Worm (Caenorhabditis elegans): ENCODE data around the gene E02C12.8.
A peak's percentile ranks its signal among the peaks of the same experiment; 100 is the strongest.

The E02C12.8 gene

ce11 chrV:9373473-9373872, at the start of gene E02C12.8:
E02C12.8 (minus strand) TSS chrV:9373613.
- TF ChIP-seq cog-1 (tag; optimal IDR thresholded peaks at IDR 0.05) (no peak), klf-2 (GFP tag; conservative IDR thresholded peaks at IDR 0.05) (no peak), flt-1 (GFP tag; IDR thresholded peaks at IDR 0.05) (no peak), ztf-29 (GFP tag; IDR thresholded peaks at IDR 0.05) (no peak)

- 0 out of 2 replicates have a peak, but pooled peaks have one; percentile 51 for TF ChIP-seq ztf-29 (GFP tag; IDR thresholded peaks at IDR 0.05)
- TF ChIP-seq T22C8.4 (GFP tag; IDR thresholded peaks at IDR 0.05) = no peak
- no peak for TF ChIP-seq med-1 (GFP tag; optimal IDR thresholded peaks at IDR 0.05; ENCODE audit: insufficient read depth)
- TF ChIP-seq klf-2 (GFP tag; conservative IDR thresholded peaks at IDR 0.05) = 0 out of 2 replicates have a peak, but pooled peaks have one; percentile 41
- TF ChIP-seq cog-1 (tag; optimal IDR thresholded peaks at IDR 0.05) = no peak
Measured at ce11 chrV:9422745-9423144, 49.3 kb upstream of the E02C12.8 start.

ce11 chrV:9416624-9417023, 43.2 kb upstream of the E02C12.8 start, which contains the start of gene F36D4.1:
F36D4.1 (plus strand) TSS chrV:9416924.
- TF ChIP-seq cog-1 (tag; optimal IDR thresholded peaks at IDR 0.05) (no peak), T22C8.4 (GFP tag; IDR thresholded peaks at IDR 0.05) (no peak), ztf-29 (GFP tag; IDR thresholded peaks at IDR 0.05) (no peak), ztf-23 (GFP tag; IDR thresholded peaks at IDR 0.05) (no peak), klf-2 (GFP tag; conservative IDR thresholded peaks at IDR 0.05) (no peak), flt-1 (GFP tag; IDR thresholded peaks at IDR 0.05) (no peak), tab-1 (GFP tag; IDR thresholded peaks at IDR 0.05) (no peak), med-1 (GFP tag; optimal IDR thresholded peaks at IDR 0.05; ENCODE audit: insufficient read depth) (no peak), ref-1 (GFP tag; conservative IDR thresholded peaks at IDR 0.05) (no peak)

- no peak for TF ChIP-seq cog-1 (tag; optimal IDR thresholded peaks at IDR 0.05)
- no peak for TF ChIP-seq ztf-29 (GFP tag; IDR thresholded peaks at IDR 0.05)
- TF ChIP-seq flt-1 (GFP tag; IDR thresholded peaks at IDR 0.05) = no peak
- no peak for TF ChIP-seq med-1 (GFP tag; optimal IDR thresholded peaks at IDR 0.05; ENCODE audit: insufficient read depth)
- TF ChIP-seq tab-1 (GFP tag; IDR thresholded peaks at IDR 0.05) = no peak
- no peak for TF ChIP-seq T22C8.4 (GFP tag; IDR thresholded peaks at IDR 0.05)
Measured at ce11 chrV:9414516-9414915, 41.1 kb upstream of the E02C12.8 start, which contains the start of gene F36D4.4. F36D4.4 (minus strand) TSS chrV:9414616.

ce11 chrV:9408869-9409268, 35.5 kb upstream of the E02C12.8 start:
- TF ChIP-seq ztf-23 (GFP tag; IDR thresholded peaks at IDR 0.05) = no peak
- no peak for TF ChIP-seq tab-1 (GFP tag; IDR thresholded peaks at IDR 0.05)
- no peak for TF ChIP-seq ztf-29 (GFP tag; IDR thresholded peaks at IDR 0.05)
- no peak for TF ChIP-seq T22C8.4 (GFP tag; IDR thresholded peaks at IDR 0.05)
- no peak for TF ChIP-seq ref-1 (GFP tag; conservative IDR thresholded peaks at IDR 0.05)
- TF ChIP-seq med-1 (GFP tag; optimal IDR thresholded peaks at IDR 0.05; ENCODE audit: insufficient read depth) = no peak

ce11 chrV:9406890-9407289, 33.5 kb upstream of the E02C12.8 start:
- no peak for TF ChIP-seq med-1 (GFP tag; optimal IDR thresholded peaks at IDR 0.05; ENCODE audit: insufficient read depth)
- TF ChIP-seq ztf-29 (GFP tag; IDR thresholded peaks at IDR 0.05) = no peak
- no peak for TF ChIP-seq cog-1 (tag; optimal IDR thresholded peaks at IDR 0.05)
- TF ChIP-seq klf-2 (GFP tag; conservative IDR thresholded peaks at IDR 0.05) = no peak
- TF ChIP-seq T22C8.4 (GFP tag; IDR thresholded peaks at IDR 0.05) = no peak
- TF ChIP-seq flt-1 (GFP tag; IDR thresholded peaks at IDR 0.05) = no peak
- TF ChIP-seq tab-1 (GFP tag; IDR thresholded peaks at IDR 0.05) = no peak
- TF ChIP-seq ztf-23 (GFP tag; IDR thresholded peaks at IDR 0.05) = no peak
- TF ChIP-seq ref-1 (GFP tag; conservative IDR thresholded peaks at IDR 0.05) = no peak

ce11 chrV:9399886-9400373, 26.5 kb upstream of the E02C12.8 start, which contains the start of gene trpp-4:
trpp-4 (plus strand) TSS chrV:9400327.
- TF ChIP-seq tab-1 (GFP tag; IDR thresholded peaks at IDR 0.05) = no peak
- TF ChIP-seq T22C8.4 (GFP tag; IDR thresholded peaks at IDR 0.05) = no peak
- TF ChIP-seq ref-1 (GFP tag; conservative IDR thresholded peaks at IDR 0.05) = no peak
- TF ChIP-seq med-1 (GFP tag; optimal IDR thresholded peaks at IDR 0.05; ENCODE audit: insufficient read depth) = no peak
- TF ChIP-seq klf-2 (GFP tag; conservative IDR thresholded peaks at IDR 0.05) = no peak

ce11 chrV:9394938-9395639, 21.7 kb upstream of the E02C12.8 start:
- TF ChIP-seq klf-2 (GFP tag; conservative IDR thresholded peaks at IDR 0.05) = no peak
- TF ChIP-seq med-1 (GFP tag; optimal IDR thresholded peaks at IDR 0.05; ENCODE audit: insufficient read depth) = no peak
- no peak for TF ChIP-seq T22C8.4 (GFP tag; IDR thresholded peaks at IDR 0.05)
- TF ChIP-seq cog-1 (tag; optimal IDR thresholded peaks at IDR 0.05) = no peak

- TF ChIP-seq ztf-23 (GFP tag; IDR thresholded peaks at IDR 0.05) (no peak), flt-1 (GFP tag; IDR thresholded peaks at IDR 0.05) (no peak)
Measured at ce11 chrV:9391959-9392358, 18.5 kb upstream of the E02C12.8 start.

- TF ChIP-seq cog-1 (tag; optimal IDR thresholded peaks at IDR 0.05) (no peak), med-1 (GFP tag; optimal IDR thresholded peaks at IDR 0.05; ENCODE audit: insufficient read depth) (no peak), tab-1 (GFP tag; IDR thresholded peaks at IDR 0.05) (no peak), ztf-29 (GFP tag; IDR thresholded peaks at IDR 0.05) (no peak), klf-2 (GFP tag; conservative IDR thresholded peaks at IDR 0.05) (no peak)
Measured at ce11 chrV:9386143-9386542, 12.7 kb upstream of the E02C12.8 start, which contains the start of gene hum-2. hum-2 (plus strand) TSS chrV:9386175.

ce11 chrV:9384949-9385348, 11.5 kb upstream of the E02C12.8 start:
- no peak for TF ChIP-seq med-1 (GFP tag; optimal IDR thresholded peaks at IDR 0.05; ENCODE audit: insufficient read depth)
- no peak for TF ChIP-seq tab-1 (GFP tag; IDR thresholded peaks at IDR 0.05)
- TF ChIP-seq ztf-23 (GFP tag; IDR thresholded peaks at IDR 0.05) = no peak
- TF ChIP-seq ztf-29 (GFP tag; IDR thresholded peaks at IDR 0.05) = no peak
- TF ChIP-seq cog-1 (tag; optimal IDR thresholded peaks at IDR 0.05) = no peak
- no peak for TF ChIP-seq flt-1 (GFP tag; IDR thresholded peaks at IDR 0.05)
- no peak for TF ChIP-seq klf-2 (GFP tag; conservative IDR thresholded peaks at IDR 0.05)
- TF ChIP-seq ref-1 (GFP tag; conservative IDR thresholded peaks at IDR 0.05) = no peak
- no peak for TF ChIP-seq T22C8.4 (GFP tag; IDR thresholded peaks at IDR 0.05)
